Worm (Caenorhabditis elegans) whole organism, midembryonic: ENCODE data around the gene msp-81.

ENCODE experiments used
- T22C8.4 ChIP-seq: fragments of 200-800 bp; sonication (Bioruptor generic); IDR thresholded peaks from 2 replicates; pipeline ENCODE4 v1.3.6; 2022; ENCODE audit warnings: missing genetic modification characterization, missing compliant biosample characterization
- med-1 ChIP-seq: sonication (generic microtip); optimal IDR thresholded peaks from 2 replicates; lab custom pipeline; 2017; ENCODE audit warnings: missing genetic modification characterization, mild to moderate bottlenecking, missing compliant biosample characterization, antibody characterized with exemption, missing genetic modification reagents; ENCODE audit not compliant: insufficient read depth
- tab-1 ChIP-seq: fragments of 200-800 bp; sonication (Bioruptor generic); IDR thresholded peaks from 2 replicates; pipeline ENCODE4 v1.3.6; 2022; ENCODE audit warnings: missing genetic modification characterization, missing compliant biosample characterization
- ztf-23 ChIP-seq: fragments of 200-800 bp; sonication (Bioruptor generic); IDR thresholded peaks from 2 replicates; pipeline ENCODE4 v1.3.6; 2022; ENCODE audit warnings: missing genetic modification reagents, missing genetic modification characterization, missing compliant biosample characterization
- ztf-29 ChIP-seq: fragments of 200-800 bp; sonication (Bioruptor generic); IDR thresholded peaks from 2 replicates; pipeline ENCODE4 v1.3.6; 2022; ENCODE audit warnings: missing genetic modification reagents, missing genetic modification characterization, missing compliant biosample characterization

- no peak for TF ChIP-seq ztf-23
- TF ChIP-seq tab-1 = no peak
- no peak for TF ChIP-seq T22C8.4 (GFP tag; lab: Robert Waterston, UW)
- TF ChIP-seq med-1 (GFP tag; lab: Kevin White, UChicago) = no peak
- TF ChIP-seq ztf-29 (GFP tag; lab: Robert Waterston, UW) = no peak
Observed at ce11 chrIV:9799664-9800063, 36.6 kb downstream of the msp-81 start.
